Fruit fly (Drosophila melanogaster) whole organism, embryonic: ENCODE results near the gene CG14868.

Experiments used
- Aef1 ChIP-seq: fragments of 200-800 bp; sonication (Bioruptor generic); IDR thresholded peaks from 3 replicates; pipeline ENCODE4 v1.3.6; 2022; ENCODE audit warnings: missing biosample characterization, missing genetic modification characterization
- Asciz ChIP-seq: fragments of 200-800 bp; sonication (Bioruptor generic); optimal IDR thresholded peaks from 2 replicates; lab custom pipeline; 2017; ENCODE audit warnings: missing biosample characterization, mild to moderate bottlenecking, missing genetic modification characterization, missing genetic modification reagents
- CG10209 ChIP-seq: fragments of 200-800 bp; sonication (Bioruptor generic); optimal IDR thresholded peaks from 3 replicates; lab custom pipeline; 2017; ENCODE audit warnings: missing biosample characterization, mild to moderate bottlenecking, missing genetic modification characterization, missing genetic modification reagents
- CG10431 ChIP-seq: fragments of 200-800 bp; sonication (Bioruptor generic); optimal IDR thresholded peaks from 3 replicates; lab custom pipeline; 2018; ENCODE audit warnings: missing biosample characterization, mild to moderate bottlenecking, missing genetic modification characterization
- CG10979 ChIP-seq: fragments of 200-800 bp; sonication (Bioruptor generic); optimal IDR thresholded peaks from 2 replicates; lab custom pipeline; 2018; ENCODE audit warnings: missing biosample characterization, mild to moderate bottlenecking, missing genetic modification characterization, moderate library complexity
- CG11247 ChIP-seq: fragments of 200-800 bp; sonication (Bioruptor generic); IDR thresholded peaks from 2 replicates; pipeline ENCODE4 v1.3.6; 2022; ENCODE audit warnings: missing biosample characterization, missing genetic modification characterization
- CG11504 ChIP-seq: fragments of 200-800 bp; sonication (Bioruptor generic); optimal IDR thresholded peaks from 3 replicates; lab custom pipeline; 2019; ENCODE audit warnings: missing biosample characterization, mild to moderate bottlenecking, missing genetic modification characterization, moderate library complexity
- CG11723 ChIP-seq: fragments of 200-800 bp; sonication (Bioruptor generic); optimal IDR thresholded peaks from 2 replicates; lab custom pipeline; 2017; ENCODE audit warnings: missing biosample characterization, mild to moderate bottlenecking, missing genetic modification characterization
- CG12299 ChIP-seq: fragments of 200-800 bp; sonication (Bioruptor generic); optimal IDR thresholded peaks from 2 replicates; lab custom pipeline; 2018; ENCODE audit warnings: missing biosample characterization, mild to moderate bottlenecking, missing genetic modification characterization
- CG13775 ChIP-seq: fragments of 200-800 bp; sonication (Bioruptor generic); optimal IDR thresholded peaks from 3 replicates; lab custom pipeline; 2017; ENCODE audit warnings: missing biosample characterization, mild to moderate bottlenecking, missing genetic modification characterization
- CG14710 ChIP-seq: fragments of 200-800 bp; sonication (Bioruptor generic); optimal IDR thresholded peaks from 3 replicates; lab custom pipeline; 2019; ENCODE audit warnings: missing biosample characterization, mild to moderate bottlenecking, missing genetic modification characterization, moderate library complexity
- CG15269 ChIP-seq: fragments of 200-800 bp; sonication (Bioruptor generic); optimal IDR thresholded peaks from 2 replicates; lab custom pipeline; 2018; ENCODE audit warnings: missing biosample characterization, mild to moderate bottlenecking, missing genetic modification characterization, moderate library complexity
- CG17359 ChIP-seq: fragments of 200-800 bp; sonication (Bioruptor generic); optimal IDR thresholded peaks from 3 replicates; lab custom pipeline; 2018; ENCODE audit warnings: missing biosample characterization, mild to moderate bottlenecking, missing genetic modification characterization, moderate library complexity
- CG18599 ChIP-seq: fragments of 200-800 bp; sonication (Bioruptor generic); optimal IDR thresholded peaks from 3 replicates; lab custom pipeline; 2017; ENCODE audit warnings: missing biosample characterization, missing genetic modification characterization, mild to moderate bottlenecking, moderate library complexity, missing genetic modification reagents
- CG30403 ChIP-seq: fragments of 200-800 bp; sonication (Bioruptor generic); optimal IDR thresholded peaks from 3 replicates; lab custom pipeline; 2016; ENCODE audit warnings: missing biosample characterization, missing genetic modification characterization
- CG30431 ChIP-seq: fragments of 200-800 bp; sonication (Bioruptor generic); optimal IDR thresholded peaks from 2 replicates; lab custom pipeline; 2017; ENCODE audit warnings: missing biosample characterization, missing genetic modification characterization
- CG31441 ChIP-seq: fragments of 200-800 bp; sonication (Bioruptor generic); IDR thresholded peaks from 2 replicates; pipeline ENCODE4 v1.3.6; 2022; ENCODE audit warnings: missing biosample characterization, missing genetic modification characterization
- CG34376 ChIP-seq: fragments of 200-800 bp; sonication (Bioruptor generic); optimal IDR thresholded peaks from 2 replicates; lab custom pipeline; 2018; ENCODE audit warnings: missing biosample characterization, mild to moderate bottlenecking, missing genetic modification characterization
- CG42726 ChIP-seq: fragments of 200-800 bp; sonication (Bioruptor generic); IDR thresholded peaks from 2 replicates; pipeline ENCODE4 v1.3.6; 2022; ENCODE audit warnings: missing biosample characterization, missing genetic modification characterization; ENCODE audit not compliant: partially characterized antibody
- CG4328 ChIP-seq: fragments of 200-800 bp; sonication (Bioruptor generic); optimal IDR thresholded peaks from 3 replicates; lab custom pipeline; 2017; ENCODE audit warnings: missing biosample characterization, missing genetic modification reagents, missing genetic modification characterization
- CG4360 ChIP-seq: fragments of 200-800 bp; sonication (Bioruptor generic); IDR thresholded peaks from 2 replicates; pipeline ENCODE4 v1.3.6; 2022; ENCODE audit warnings: missing biosample characterization, missing genetic modification characterization
- CG4617 ChIP-seq: fragments of 200-800 bp; sonication (Bioruptor generic); optimal IDR thresholded peaks from 3 replicates; lab custom pipeline; 2016; ENCODE audit warnings: missing biosample characterization, missing genetic modification characterization, borderline replicate concordance
- CG6175 ChIP-seq: fragments of 200-800 bp; sonication (Bioruptor generic); IDR thresholded peaks from 3 replicates; pipeline ENCODE4 v1.3.6; 2022; ENCODE audit warnings: missing biosample characterization, missing genetic modification characterization
- CG9817 ChIP-seq: fragments of 200-800 bp; sonication (Bioruptor generic); optimal IDR thresholded peaks from 2 replicates; lab custom pipeline; 2018; ENCODE audit warnings: missing biosample characterization, mild to moderate bottlenecking, missing genetic modification characterization, moderate library complexity
- CkIIα-i1 ChIP-seq: fragments of 200-800 bp; sonication (Bioruptor generic); IDR thresholded peaks from 2 replicates; pipeline ENCODE4 v1.3.6; 2022; ENCODE audit warnings: missing biosample characterization, missing genetic modification characterization
- Fer2 ChIP-seq: fragments of 200-800 bp; sonication (Bioruptor generic); optimal IDR thresholded peaks from 2 replicates; lab custom pipeline; 2018; ENCODE audit warnings: missing biosample characterization, mild to moderate bottlenecking, missing genetic modification characterization, moderate library complexity
- HmgZ ChIP-seq: fragments of 200-800 bp; sonication (Bioruptor generic); optimal IDR thresholded peaks from 2 replicates; lab custom pipeline; 2018; ENCODE audit warnings: missing biosample characterization, mild to moderate bottlenecking, missing genetic modification characterization
- Hsf ChIP-seq: fragments of 200-800 bp; sonication (Bioruptor generic); optimal IDR thresholded peaks from 3 replicates; lab custom pipeline; 2016; ENCODE audit warnings: missing biosample characterization, missing genetic modification characterization
- Meics ChIP-seq: fragments of 200-800 bp; sonication (Bioruptor generic); optimal IDR thresholded peaks from 2 replicates; lab custom pipeline; 2017; ENCODE audit warnings: missing biosample characterization, mild to moderate bottlenecking, missing genetic modification characterization
- Nf-YC ChIP-seq: fragments of 200-800 bp; optimal IDR thresholded peaks from 3 replicates; lab custom pipeline; 2019; ENCODE audit warnings: missing biosample characterization, mild to moderate bottlenecking, missing genetic modification characterization, moderate library complexity
- Oaz ChIP-seq: fragments of 200-800 bp; sonication (Bioruptor generic); IDR thresholded peaks from 2 replicates; pipeline ENCODE4 v1.3.6; 2022; ENCODE audit warnings: missing biosample characterization, missing genetic modification characterization
- Taf1 ChIP-seq: fragments of 200-800 bp; sonication (Bioruptor generic); IDR thresholded peaks from 2 replicates; pipeline ENCODE4 v1.3.6; 2022; ENCODE audit warnings: missing biosample characterization, missing genetic modification characterization
- YL-1 ChIP-seq: fragments of 200-800 bp; sonication (Bioruptor generic); optimal IDR thresholded peaks from 3 replicates; lab custom pipeline; 2017; ENCODE audit warnings: missing biosample characterization, mild to moderate bottlenecking, missing genetic modification characterization
- az2 ChIP-seq: fragments of 200-800 bp; sonication (Bioruptor generic); optimal IDR thresholded peaks from 3 replicates; lab custom pipeline; 2016; ENCODE audit warnings: missing biosample characterization, missing genetic modification characterization
- cad ChIP-seq: fragments of >200 bp; optimal IDR thresholded peaks from 2 replicates; lab custom pipeline; 2017; ENCODE audit warnings: missing biosample characterization, missing genetic modification characterization
- crp ChIP-seq, 2 experiments: fragments of 200-800 bp; sonication (Bioruptor generic); optimal IDR thresholded peaks; 2 replicates in 1 of 2; 3 replicates in 1 of 2; lab custom pipeline; 2017; ENCODE audit warnings: missing biosample characterization in 2 of 2, missing genetic modification characterization in 2 of 2, mild to moderate bottlenecking in 1 of 2, moderate library complexity in 1 of 2
- dmrt11E ChIP-seq: fragments of 200-800 bp; sonication (Bioruptor generic); optimal IDR thresholded peaks from 3 replicates; lab custom pipeline; 2018; ENCODE audit warnings: missing biosample characterization, mild to moderate bottlenecking, missing genetic modification characterization, moderate library complexity
- fru ChIP-seq: fragments of >200 bp; optimal IDR thresholded peaks from 2 replicates; lab custom pipeline; 2017
- gem ChIP-seq: fragments of 200-800 bp; sonication (Bioruptor generic); optimal IDR thresholded peaks from 2 replicates; lab custom pipeline; 2019; ENCODE audit warnings: missing biosample characterization, mild to moderate bottlenecking, missing genetic modification characterization, moderate library complexity
- grau ChIP-seq: fragments of 200-800 bp; optimal IDR thresholded peaks from 3 replicates; lab custom pipeline; 2019; ENCODE audit warnings: missing biosample characterization, mild to moderate bottlenecking, missing genetic modification characterization, moderate library complexity
- gsb-n ChIP-seq: fragments of 200-800 bp; sonication (Bioruptor generic); optimal IDR thresholded peaks from 3 replicates; lab custom pipeline; 2018; ENCODE audit warnings: missing biosample characterization, mild to moderate bottlenecking, missing genetic modification characterization
- ind ChIP-seq: fragments of 200-800 bp; sonication (Bioruptor generic); optimal IDR thresholded peaks from 3 replicates; lab custom pipeline; 2016; ENCODE audit warnings: missing biosample characterization, missing genetic modification characterization
- insv ChIP-seq, 2 experiments: fragments of 200-800 bp; sonication (Bioruptor generic); optimal IDR thresholded peaks; 3 replicates each; lab custom pipeline; 2016 to 2018; ENCODE audit warnings: missing biosample characterization in 2 of 2, missing genetic modification characterization in 2 of 2
- ken ChIP-seq: fragments of 200-800 bp; sonication (Bioruptor generic); IDR thresholded peaks from 3 replicates; pipeline ENCODE4 v1.3.6; 2022; ENCODE audit warnings: missing biosample characterization, missing genetic modification characterization
- lab ChIP-seq: fragments of 200-800 bp; sonication (Bioruptor generic); optimal IDR thresholded peaks from 3 replicates; lab custom pipeline; 2017; ENCODE audit warnings: missing biosample characterization, missing genetic modification characterization, mild to moderate bottlenecking, moderate library complexity, missing genetic modification reagents
- lilli ChIP-seq: fragments of 200-800 bp; sonication (Bioruptor generic); optimal IDR thresholded peaks from 3 replicates; lab custom pipeline; 2016; ENCODE audit warnings: missing biosample characterization, missing genetic modification characterization
- scrt ChIP-seq: fragments of 200-800 bp; sonication (Bioruptor generic); optimal IDR thresholded peaks from 2 replicates; lab custom pipeline; 2018; ENCODE audit warnings: missing biosample characterization, mild to moderate bottlenecking, missing genetic modification characterization, moderate library complexity
- slou ChIP-seq: fragments of 200-800 bp; sonication (Bioruptor generic); optimal IDR thresholded peaks from 3 replicates; lab custom pipeline; 2016; ENCODE audit warnings: missing biosample characterization, missing genetic modification characterization
- stwl ChIP-seq: fragments of 200-800 bp; sonication (Bioruptor generic); optimal IDR thresholded peaks from 3 replicates; lab custom pipeline; 2018; ENCODE audit warnings: missing biosample characterization, mild to moderate bottlenecking, missing genetic modification characterization, moderate library complexity
- unpg ChIP-seq: fragments of 200-800 bp; sonication (Bioruptor generic); optimal IDR thresholded peaks from 3 replicates; lab custom pipeline; 2018; ENCODE audit warnings: missing biosample characterization, mild to moderate bottlenecking, missing genetic modification characterization, moderate library complexity

CG14868 gene

dm6 chr3R:15350993-15351426, 18.7 kb downstream of the CG14868 start, which contains the start of the genes Trs33 and Tmtc4 (continued):
- TF ChIP-seq CG10209 (peak; percentile 21), YL-1 (GFP tag; lab: Kevin White, UChicago) (peak; percentile 11), grau (tag; lab: Kevin White, UChicago) (peak; percentile 49), ken (GFP tag; lab: Robert Waterston, UW) (no peak), CG31441 (GFP tag; lab: Robert Waterston, UW) (peak; percentile 49; the same call in 1 of the 2 replicates), CG42726 (no peak), CG18599 (GFP tag; lab: Kevin White, UChicago) (peak; percentile 37), lilli (GFP tag; lab: Kevin White, UChicago) (peak; percentile 16), insv (GFP tag; optimal IDR thresholded peaks at IDR 0.05; lab: Kevin White, UChicago) (peak in 1 of 2 experiments; percentile 2), scrt (GFP tag; lab: Kevin White, UChicago) (peak; percentile 3), Taf1 (GFP tag; lab: Robert Waterston, UW) (no peak), CG17359 (tag; lab: Kevin White, UChicago) (peak; percentile 28), CG4617 (GFP tag; lab: Kevin White, UChicago) (peak; percentile 72), slou (no peak), Meics (GFP tag; lab: Kevin White, UChicago) (peak; percentile 34), CG10979 (tag; lab: Kevin White, UChicago) (peak; percentile 14), Aef1 (GFP tag; lab: Robert Waterston, UW) (peak; percentile 43; the same call in 2 of the 3 replicates), dmrt11E (peak; percentile 28), CG6175 (GFP tag; lab: Robert Waterston, UW) (no peak), CG4328 (peak; percentile 29), CG34376 (GFP tag; lab: Kevin White, UChicago) (peak; percentile 15), gsb-n (tag; lab: Kevin White, UChicago) (peak; percentile 58), Oaz (GFP tag; lab: Robert Waterston, UW) (no peak), CG15269 (peak; percentile 59), HmgZ (tag; lab: Kevin White, UChicago) (peak; percentile 74), gem (tag; lab: Kevin White, UChicago) (peak; percentile 67), Hsf (GFP tag; lab: Kevin White, UChicago) (peak; percentile 21), CG11723 (GFP tag; lab: Kevin White, UChicago) (peak; percentile 6), CG12299 (tag; lab: Kevin White, UChicago) (peak; percentile 8), unpg (peak; percentile 50), CG14710 (peak; percentile 62), ind (peak; percentile 50), CG11504 (tag; lab: Kevin White, UChicago) (no peak), Asciz (GFP tag; lab: Kevin White, UChicago) (no peak), lab (GFP tag; lab: Kevin White, UChicago) (no peak), crp (GFP tag; optimal IDR thresholded peaks at IDR 0.05; lab: Kevin White, UChicago) (peak in 1 of 2 experiments; percentile 89), stwl (peak; percentile 39), CG9817 (tag; lab: Kevin White, UChicago) (peak; percentile 53), cad (no peak), az2 (GFP tag; lab: Kevin White, UChicago) (peak; percentile 22), CG11247 (GFP tag; lab: Robert Waterston, UW) (peak; percentile 31; the same call in 1 of the 2 replicates), CG4360 (peak; percentile 41; the same call in 1 of the 2 replicates), CkIIα-i1 (no peak), CG13775 (peak; percentile 35), Nf-YC (tag; lab: Kevin White, UChicago) (peak; percentile 52), Fer2 (tag; lab: Kevin White, UChicago) (peak; percentile 17), CG30403 (GFP tag; lab: Kevin White, UChicago) (peak; percentile 42), fru (lab: Kevin White, UChicago) (no peak), CG30431 (GFP tag; lab: Kevin White, UChicago) (no peak), CG10431 (peak; percentile 3)
